Worm (Caenorhabditis elegans) whole organism, young adult: ENCODE measurements around the gene K10H10.9.

Experiments
- F10E7.11 ChIP-seq: sonication (generic microtip); optimal IDR thresholded peaks from 2 replicates; lab custom pipeline; 2017; ENCODE audit warnings: mild to moderate bottlenecking, missing genetic modification characterization, moderate library complexity, missing compliant biosample characterization
- F37B4.10 ChIP-seq: fragments of 200-800 bp; sonication (Bioruptor generic); IDR thresholded peaks from 2 replicates; pipeline ENCODE4 v1.3.6; 2022; ENCODE audit warnings: missing genetic modification characterization, missing compliant biosample characterization
- ZK185.1 ChIP-seq: sonication (generic microtip); optimal IDR thresholded peaks from 2 replicates; lab custom pipeline; 2016; ENCODE audit warnings: mild to moderate bottlenecking, missing genetic modification characterization, missing compliant biosample characterization; ENCODE audit not compliant: poor library complexity, severe bottlenecking
- aptf-2 ChIP-seq: fragments of 200-800 bp; sonication (Bioruptor generic); conservative IDR thresholded peaks from 2 replicates; pipeline ENCODE4 v1.3.6; 2022; ENCODE audit warnings: missing genetic modification reagents, missing genetic modification characterization, missing compliant biosample characterization
- chd-7 ChIP-seq: sonication (generic microtip); optimal IDR thresholded peaks from 2 replicates; lab custom pipeline; 2016; ENCODE audit warnings: mild to moderate bottlenecking, missing genetic modification characterization, moderate library complexity, missing compliant biosample characterization
- let-526 ChIP-seq: fragments of 200-800 bp; sonication (Bioruptor generic); IDR thresholded peaks from 2 replicates; pipeline ENCODE4 v1.3.6; 2022; ENCODE audit warnings: missing genetic modification reagents, missing genetic modification characterization, missing compliant biosample characterization
- lin-40 ChIP-seq: sonication (generic microtip); optimal IDR thresholded peaks from 2 replicates; lab custom pipeline; 2016; ENCODE audit warnings: missing genetic modification characterization, mild to moderate bottlenecking, missing compliant biosample characterization, missing genotype, missing genetic modification reagents
- madf-10 ChIP-seq: sonication (generic microtip); optimal IDR thresholded peaks from 2 replicates; lab custom pipeline; 2016; ENCODE audit warnings: mild to moderate bottlenecking, missing genetic modification characterization, missing compliant biosample characterization
- mcd-1 ChIP-seq: fragments of 200-800 bp; sonication (Bioruptor generic); IDR thresholded peaks from 2 replicates; pipeline ENCODE4 v1.3.6; 2022; ENCODE audit warnings: missing genetic modification reagents, missing genetic modification characterization, missing compliant biosample characterization
- mes-4 ChIP-seq: sonication (generic microtip); optimal IDR thresholded peaks from 2 replicates; lab custom pipeline; 2016; ENCODE audit warnings: missing genotype, missing genetic modification characterization, missing compliant biosample characterization
- nfya-1 ChIP-seq: sonication (generic microtip); optimal IDR thresholded peaks from 2 replicates; lab custom pipeline; 2017; ENCODE audit warnings: antibody characterized with exemption, missing compliant biosample characterization, missing genetic modification characterization, borderline replicate concordance; ENCODE audit not compliant: insufficient read depth
- snpc-1.3 ChIP-seq: sonication (generic microtip); optimal IDR thresholded peaks from 2 replicates; lab custom pipeline; 2017; ENCODE audit warnings: missing genetic modification characterization, mild to moderate bottlenecking, missing compliant biosample characterization, antibody characterized with exemption, moderate library complexity, missing genotype, missing genetic modification reagents; ENCODE audit not compliant: insufficient read depth
- snpc-4 ChIP-seq, 5 experiments: fragments of 150-350 bp in 1 of 5; sonication (generic microtip) in 4 of 5; optimal IDR thresholded peaks; 2 replicates each; lab custom pipeline; 2014 to 2018; ENCODE audit warnings: missing genetic modification characterization in 5 of 5, missing biosample characterization in 3 of 5, antibody characterized with exemption in 2 of 5, mild to moderate bottlenecking in 2 of 5, missing compliant biosample characterization in 2 of 5, missing genotype in 2 of 5, moderate library complexity in 2 of 5, missing genetic modification reagents in 1 of 5
- ztf-25 ChIP-seq: fragments of 200-800 bp; sonication (Bioruptor generic); IDR thresholded peaks from 2 replicates; pipeline ENCODE4 v1.3.6; 2022; ENCODE audit warnings: missing genetic modification reagents, missing genetic modification characterization, missing compliant biosample characterization

ce11 chrII:14500122-14500521, 14.8 kb downstream of the K10H10.9 start, which contains the start of gene K10H10.4:
- no peak for TF ChIP-seq nfya-1 (tag; lab: Kevin White, UChicago)
- no peak for TF ChIP-seq chd-7
- TF ChIP-seq ZK185.1 (tag; lab: Kevin White, UChicago), result no peak
- TF ChIP-seq lin-40 (tag; lab: Kevin White, UChicago), result no peak
- no peak for TF ChIP-seq snpc-4 (GFP tag; optimal IDR thresholded peaks at IDR 0.05; lab: Kevin White, UChicago)
- no peak for TF ChIP-seq snpc-4 (tag; optimal IDR thresholded peaks at IDR 0.05; lab: Kevin White, UChicago)
- TF ChIP-seq madf-10, result no peak
- TF ChIP-seq mcd-1 (GFP tag; lab: Robert Waterston, UW), result no peak
- no peak for TF ChIP-seq let-526
- no peak for TF ChIP-seq ztf-25
- no peak for TF ChIP-seq F10E7.11 (tag; lab: Kevin White, UChicago)
- no peak for TF ChIP-seq snpc-1.3 (tag; lab: Kevin White, UChicago)
- no peak for TF ChIP-seq aptf-2 (GFP tag; lab: Robert Waterston, UW)
- TF ChIP-seq F37B4.10 (GFP tag; lab: Robert Waterston, UW), result no peak
- no peak for TF ChIP-seq mes-4 (tag; lab: Kevin White, UChicago)
